Worm (Caenorhabditis elegans) whole organism, L3 larva: ENCODE data around the gene mnp-1.

Source experiments
- R02D3.7 ChIP-seq: fragments of 150-350 bp; optimal IDR thresholded peaks from 2 replicates; lab custom pipeline; 2014; ENCODE audit warnings: missing biosample characterization, missing genetic modification characterization
- aly-2 ChIP-seq: fragments of 150-350 bp; optimal IDR thresholded peaks from 2 replicates; lab custom pipeline; 2014; ENCODE audit warnings: missing biosample characterization, missing genetic modification characterization
- ama-1 ChIP-seq: fragments of 150-350 bp; optimal IDR thresholded peaks from 2 replicates; lab custom pipeline; 2018
- ceh-16 ChIP-seq: sonication (generic microtip); optimal IDR thresholded peaks from 2 replicates; lab custom pipeline; 2017; ENCODE audit warnings: missing biosample characterization, missing genetic modification characterization
- ceh-9 ChIP-seq: sonication (generic microtip); optimal IDR thresholded peaks from 2 replicates; lab custom pipeline; 2018; ENCODE audit warnings: missing biosample characterization, missing genetic modification characterization
- egl-5 ChIP-seq: fragments of 150-350 bp; optimal IDR thresholded peaks from 2 replicates; lab custom pipeline; 2017; ENCODE audit warnings: missing biosample characterization, missing genetic modification reagents, missing genetic modification characterization, inconsistent platforms
- elt-2 ChIP-seq: sonication (generic microtip); optimal IDR thresholded peaks from 2 replicates; lab custom pipeline; 2016; ENCODE audit warnings: missing genetic modification reagents, mild to moderate bottlenecking, missing genetic modification characterization, missing compliant biosample characterization
- elt-3 ChIP-seq, 3 experiments: fragments of 150-350 bp in 1 of 3; sonication (generic microtip) in 2 of 3; optimal IDR thresholded peaks; 2 replicates in 2 of 3; 4 replicates in 1 of 3; lab custom pipeline; 2014 to 2017; ENCODE audit warnings: missing biosample characterization in 3 of 3, missing genetic modification characterization in 3 of 3
- eor-1 ChIP-seq, 2 experiments: fragments of 150-350 bp; optimal IDR thresholded peaks; 2 replicates each; lab custom pipeline; 2014 to 2018; ENCODE audit warnings: missing biosample characterization in 2 of 2, missing genetic modification characterization in 2 of 2
- hmg-11 ChIP-seq: sonication (generic microtip); optimal IDR thresholded peaks from 2 replicates; lab custom pipeline; 2016; ENCODE audit warnings: missing genetic modification characterization, missing compliant biosample characterization
- jun-1 ChIP-seq: fragments of 150-350 bp; optimal IDR thresholded peaks from 2 replicates; lab custom pipeline; 2014; ENCODE audit warnings: missing biosample characterization, missing genetic modification reagents, missing genetic modification characterization
- lin-15B ChIP-seq: fragments of 150-350 bp; optimal IDR thresholded peaks from 2 replicates; lab custom pipeline; 2014; ENCODE audit warnings: missing biosample characterization, missing genetic modification characterization
- lsy-12 ChIP-seq: sonication (generic microtip); optimal IDR thresholded peaks from 2 replicates; lab custom pipeline; 2016; ENCODE audit warnings: mild to moderate bottlenecking, missing genetic modification characterization, missing compliant biosample characterization
- mdl-1 ChIP-seq: fragments of 150-350 bp; optimal IDR thresholded peaks from 2 replicates; lab custom pipeline; 2014; ENCODE audit warnings: missing biosample characterization, missing genetic modification characterization
- mml-1 ChIP-seq: fragments of 150-350 bp; sonication (generic microtip); optimal IDR thresholded peaks from 3 replicates; lab custom pipeline; 2014; ENCODE audit warnings: missing biosample characterization, missing genetic modification characterization
- nfya-1 ChIP-seq: sonication (generic microtip); optimal IDR thresholded peaks from 2 replicates; lab custom pipeline; 2017; ENCODE audit warnings: missing genetic modification characterization, mild to moderate bottlenecking, missing compliant biosample characterization, antibody characterized with exemption, moderate library complexity; ENCODE audit not compliant: insufficient read depth
- nhr-23 ChIP-seq: fragments of 150-350 bp; optimal IDR thresholded peaks from 2 replicates; lab custom pipeline; 2014; ENCODE audit warnings: missing biosample characterization, missing genetic modification reagents, missing genetic modification characterization
- nhr-237 ChIP-seq: fragments of 150-350 bp; optimal IDR thresholded peaks from 2 replicates; lab custom pipeline; 2014; ENCODE audit warnings: missing biosample characterization, missing genetic modification characterization
- nhr-25 ChIP-seq: sonication (generic microtip); optimal IDR thresholded peaks from 2 replicates; lab custom pipeline; 2017; ENCODE audit warnings: missing biosample characterization, missing genetic modification characterization
- nhr-28 ChIP-seq: fragments of 150-350 bp; optimal IDR thresholded peaks from 2 replicates; lab custom pipeline; 2014; ENCODE audit warnings: missing biosample characterization, missing genetic modification characterization
- nhr-43 ChIP-seq: sonication (generic microtip); optimal IDR thresholded peaks from 2 replicates; lab custom pipeline; 2016; ENCODE audit warnings: mild to moderate bottlenecking, missing genetic modification characterization, missing compliant biosample characterization; ENCODE audit not compliant: poor library complexity, severe bottlenecking
- nhr-76 ChIP-seq: fragments of 150-350 bp; sonication (generic microtip); optimal IDR thresholded peaks from 5 replicates; lab custom pipeline; 2014; ENCODE audit warnings: missing biosample characterization, missing genetic modification characterization
- nhr-77 ChIP-seq: fragments of 150-350 bp; optimal IDR thresholded peaks from 2 replicates; lab custom pipeline; 2014; ENCODE audit warnings: missing biosample characterization, missing genetic modification characterization
- pha-4 ChIP-seq: fragments of 150-350 bp; optimal IDR thresholded peaks from 2 replicates; lab custom pipeline; 2014; ENCODE audit warnings: missing biosample characterization, missing genetic modification reagents, missing genetic modification characterization
- skn-1 ChIP-seq: fragments of 150-350 bp; optimal IDR thresholded peaks from 2 replicates; lab custom pipeline; 2014; ENCODE audit warnings: missing biosample characterization, missing genetic modification characterization
- snpc-4 ChIP-seq: fragments of 150-350 bp; optimal IDR thresholded peaks from 2 replicates; lab custom pipeline; 2014; ENCODE audit warnings: missing biosample characterization, missing genetic modification characterization
- tbx-2 ChIP-seq: sonication (generic microtip); optimal IDR thresholded peaks from 2 replicates; lab custom pipeline; 2016; ENCODE audit warnings: mild to moderate bottlenecking, missing genetic modification characterization, missing compliant biosample characterization
- unc-62 ChIP-seq: fragments of 150-350 bp; sonication (generic microtip); optimal IDR thresholded peaks from 4 replicates; lab custom pipeline; 2014; ENCODE audit warnings: missing biosample characterization, missing genetic modification reagents, missing genetic modification characterization
- ztf-11 ChIP-seq: fragments of 150-350 bp; optimal IDR thresholded peaks from 2 replicates; lab custom pipeline; 2014; ENCODE audit warnings: missing biosample characterization, missing genetic modification characterization
- ztf-4 ChIP-seq: fragments of 150-350 bp; optimal IDR thresholded peaks from 2 replicates; lab custom pipeline; 2014; ENCODE audit warnings: missing biosample characterization, missing genetic modification characterization

The mnp-1 gene

DNA sequence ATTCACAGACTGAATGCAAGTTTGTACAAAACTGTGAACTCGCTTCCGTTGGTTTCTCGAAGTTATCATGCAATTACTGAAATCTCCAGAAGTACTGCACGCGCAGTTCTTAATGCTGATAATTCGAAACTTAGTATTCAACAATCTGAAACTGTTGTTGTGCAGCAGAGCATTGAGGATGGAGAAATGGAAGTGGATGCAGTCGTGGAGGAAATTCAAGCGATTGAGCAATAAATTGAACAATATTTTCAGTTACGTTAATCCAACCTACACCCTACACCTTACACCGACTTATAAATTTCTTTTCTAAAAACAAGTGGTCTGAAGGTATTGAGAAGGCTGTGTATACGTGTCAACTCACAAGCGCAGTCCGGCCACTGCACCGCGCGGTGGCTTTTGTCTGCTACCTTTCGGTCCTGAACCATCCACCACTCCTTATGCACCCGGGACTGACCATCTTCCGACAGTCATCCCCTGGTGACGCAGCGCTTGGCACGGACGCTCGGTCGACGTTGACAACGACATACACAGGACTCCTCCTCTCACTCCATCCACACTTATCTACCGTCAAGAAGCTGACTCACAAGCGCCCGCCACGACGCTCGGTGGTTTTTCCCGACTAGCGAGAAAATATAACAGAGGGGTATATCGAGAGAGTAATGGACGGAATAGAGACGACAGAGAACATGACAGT is 22.4 kb downstream of the mnp-1 start:
- TF ChIP-seq ztf-4 (tag; lab: Kevin White, UChicago) (peak; percentile 63), nhr-43 (tag; lab: Kevin White, UChicago) (peak; percentile 54), lsy-12 (tag; lab: Kevin White, UChicago) (peak; percentile 44), elt-2 (tag; lab: Kevin White, UChicago) (peak; percentile 40), jun-1 (peak; percentile 9), tbx-2 (tag; lab: Kevin White, UChicago) (peak; percentile 29), nfya-1 (tag; lab: Kevin White, UChicago) (peak; percentile 34), elt-3 (tag; optimal IDR thresholded peaks at IDR 0.05; lab: Kevin White, UChicago) (peak in 1 of 3 experiments; percentile 16), nhr-23 (tag; lab: Kevin White, UChicago) (peak; percentile 54), hmg-11 (peak; percentile 68), nhr-25 (tag; lab: Kevin White, UChicago) (peak; percentile 67), pha-4 (peak; percentile 29), nhr-77 (tag; lab: Kevin White, UChicago) (peak; percentile 49)
- TF ChIP-seq, all 47 proteins: peak for 13; not testable (repeated sequence) for 34

DNA sequence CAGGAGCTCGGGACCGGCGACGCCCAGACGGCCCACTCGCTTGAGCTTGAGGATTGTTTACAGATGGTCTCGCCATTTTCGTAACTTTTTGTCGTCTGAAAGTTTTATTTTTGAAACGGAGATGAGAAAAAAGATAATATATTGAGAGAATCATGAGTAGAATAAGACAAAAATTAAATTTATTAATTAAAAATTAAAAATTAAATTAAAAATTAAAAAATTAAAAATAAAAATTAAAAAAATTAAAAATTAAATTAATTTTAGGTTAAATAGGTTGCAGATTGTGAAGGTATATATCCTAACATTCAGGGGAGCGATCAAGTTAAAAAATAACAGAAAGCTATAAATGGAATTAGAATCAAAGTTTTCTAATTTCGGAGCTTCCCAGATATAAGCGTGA is 23.3 kb downstream of the mnp-1 start, which contains the start of gene B0284.3:
Gene B0284.3 (minus strand): TSS at position 101 of the 400 bp plus-strand sequence.
- TF ChIP-seq ztf-11 (tag; lab: Kevin White, UChicago) (no peak), snpc-4 (tag; lab: Kevin White, UChicago) (no peak), mdl-1 (tag; lab: Kevin White, UChicago) (no peak), ztf-4 (tag; lab: Kevin White, UChicago) (no peak), tbx-2 (tag; lab: Kevin White, UChicago) (no peak), skn-1 (tag; lab: Kevin White, UChicago) (no peak), eor-1 (tag; optimal IDR thresholded peaks at IDR 0.05; lab: Kevin White, UChicago) (no peak), nhr-77 (tag; lab: Kevin White, UChicago) (no peak), mml-1 (no peak), nhr-28 (tag; lab: Kevin White, UChicago) (no peak), aly-2 (no peak), nfya-1 (tag; lab: Kevin White, UChicago) (no peak), unc-62 (no peak), elt-2 (tag; lab: Kevin White, UChicago) (no peak), nhr-76 (tag; lab: Kevin White, UChicago) (no peak), ama-1 (lab: Kevin White, UChicago) (no peak)

DNA sequence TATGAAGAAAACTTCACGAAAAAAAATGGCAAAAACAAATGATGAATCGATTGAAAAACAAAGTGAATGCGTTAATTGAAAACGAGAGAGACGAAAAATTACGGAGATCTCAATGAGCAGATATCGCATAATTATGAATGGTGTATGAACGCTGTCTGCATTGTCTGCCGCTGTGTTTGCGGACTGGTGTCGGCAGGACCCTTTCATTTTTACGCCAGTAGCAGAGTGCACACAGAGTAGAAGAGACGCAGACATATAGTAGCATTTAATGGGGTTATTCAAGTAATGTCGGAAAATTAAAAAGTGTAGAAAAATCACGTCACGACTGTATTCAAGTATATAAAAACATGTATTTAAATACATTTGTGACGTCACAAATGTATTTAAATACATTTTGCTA is 24.4 kb downstream of the mnp-1 start:
- no peak for TF ChIP-seq aly-2
- no peak for TF ChIP-seq jun-1
- peak; percentile 49 for TF ChIP-seq nfya-1 (tag; lab: Kevin White, UChicago)
- no peak for TF ChIP-seq elt-2 (tag; lab: Kevin White, UChicago)
- TF ChIP-seq egl-5: peak; percentile 31
- TF ChIP-seq snpc-4 (tag; lab: Kevin White, UChicago): peak; percentile 27
- TF ChIP-seq ceh-9: no peak
- peak; percentile 37 for TF ChIP-seq lin-15B (tag; lab: Kevin White, UChicago)

DNA sequence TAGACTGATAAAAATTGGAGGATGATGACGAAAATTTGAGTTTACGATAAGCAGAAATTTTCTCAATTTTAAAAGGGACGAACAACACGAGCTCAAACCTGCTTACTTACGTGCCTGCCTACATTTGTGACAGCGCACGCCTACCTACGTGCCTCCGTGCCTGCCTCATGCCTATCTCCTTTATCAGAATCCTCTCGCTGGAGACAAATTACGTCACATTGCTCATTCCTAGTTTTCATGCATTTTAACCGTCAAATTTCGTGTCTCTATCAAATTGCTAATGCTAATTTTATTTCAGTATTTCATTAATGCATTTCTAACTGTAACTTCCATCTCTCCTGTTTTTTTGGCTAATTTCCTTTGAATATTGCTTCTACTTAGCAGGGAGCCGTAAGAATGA is 24.9 kb downstream of the mnp-1 start, which contains the start of gene pals-27:
Gene pals-27 (plus strand): TSS at position 301 of the 400 bp plus-strand sequence.
- TF ChIP-seq tbx-2 (tag; lab: Kevin White, UChicago): no peak
- TF ChIP-seq nhr-23 (tag; lab: Kevin White, UChicago): no peak
- no peak for TF ChIP-seq ceh-9
- TF ChIP-seq nhr-237 (tag; lab: Kevin White, UChicago): no peak
- no peak for TF ChIP-seq nhr-77 (tag; lab: Kevin White, UChicago)
- TF ChIP-seq, all 47 proteins: peak for 0

DNA sequence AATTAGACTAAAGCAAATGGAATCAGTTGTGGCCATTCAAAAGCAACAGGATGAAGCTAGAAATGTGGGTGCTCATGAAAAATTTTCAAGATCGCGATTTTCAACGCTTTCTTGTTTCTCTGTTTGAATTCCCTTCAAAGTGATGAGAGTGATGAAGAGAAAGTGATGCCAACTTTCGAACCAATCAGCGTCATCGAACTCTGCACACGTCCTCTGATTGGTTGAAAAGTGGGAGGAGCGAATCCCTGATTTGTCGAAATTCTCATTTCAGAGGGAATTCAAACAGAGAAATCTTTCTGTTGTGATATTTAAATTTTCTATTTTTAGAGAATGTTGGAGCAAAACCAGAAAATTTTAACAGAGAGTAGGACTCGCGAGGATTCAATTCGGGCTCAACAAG is 25.7 kb downstream of the mnp-1 start:
- no peak for TF ChIP-seq R02D3.7 (tag; lab: Kevin White, UChicago)
- no peak for TF ChIP-seq elt-3 (tag; optimal IDR thresholded peaks at IDR 0.05; lab: Kevin White, UChicago)
- TF ChIP-seq nhr-25 (tag; lab: Kevin White, UChicago): no peak
- peak; percentile 71 for TF ChIP-seq nfya-1 (tag; lab: Kevin White, UChicago)
- TF ChIP-seq ceh-16 (tag; lab: Kevin White, UChicago): no peak
- TF ChIP-seq, all 47 proteins: peak for 1
